Worm (Caenorhabditis elegans) whole organism, midembryonic: ENCODE measurements around the gene fbxa-206.
"Not testable (repeated sequence)": the region's sequence is repeated elsewhere in the genome, so short reads cannot be mapped to it uniquely, and the experiment has no call there.

Experiments
- cog-1 ChIP-seq: sonication (generic microtip); optimal IDR thresholded peaks from 2 replicates; lab custom pipeline; 2016; ENCODE audit warnings: missing genetic modification characterization, missing compliant biosample characterization
- flt-1 ChIP-seq: fragments of 200-800 bp; sonication (Bioruptor generic); IDR thresholded peaks from 2 replicates; pipeline ENCODE4 v1.3.6; 2022; ENCODE audit warnings: missing genetic modification characterization, missing compliant biosample characterization
- med-1 ChIP-seq: sonication (generic microtip); optimal IDR thresholded peaks from 2 replicates; lab custom pipeline; 2017; ENCODE audit warnings: missing genetic modification characterization, mild to moderate bottlenecking, missing compliant biosample characterization, antibody characterized with exemption, missing genetic modification reagents; ENCODE audit not compliant: insufficient read depth
- tab-1 ChIP-seq: fragments of 200-800 bp; sonication (Bioruptor generic); IDR thresholded peaks from 2 replicates; pipeline ENCODE4 v1.3.6; 2022; ENCODE audit warnings: missing genetic modification characterization, missing compliant biosample characterization

DNA sequence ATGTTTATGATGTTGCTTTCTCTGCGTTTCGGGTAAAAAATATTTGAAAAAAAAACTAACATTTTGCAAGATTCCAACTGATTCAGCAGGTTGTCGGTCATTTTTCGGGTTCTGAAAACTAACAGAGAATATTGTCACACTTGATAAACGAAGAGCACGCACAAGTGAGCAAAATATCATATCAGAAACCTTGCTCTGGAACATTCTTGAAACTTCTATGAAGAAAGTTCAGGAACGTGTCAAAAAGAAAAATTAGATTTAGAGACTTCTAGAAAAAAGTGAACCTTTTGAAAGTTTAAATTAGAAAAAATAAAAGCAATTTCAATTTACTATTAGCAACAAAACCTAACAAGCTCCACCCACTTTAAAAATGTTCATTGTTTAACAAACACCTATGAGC, 29.7 kb upstream of the fbxa-206 start, which contains the start of gene fbxa-112:
- TF ChIP-seq flt-1; tab-1; med-1 (GFP tag; lab: Kevin White, UChicago); cog-1: not testable (repeated sequence)
